Worm (Caenorhabditis elegans): Measurements from ENCODE around the gene T05H10.8.

ce11 chrII:8020580-8021044 is 38.3 kb upstream of the T05H10.8 start:
- TF ChIP-seq tab-1 (GFP tag; IDR thresholded peaks at IDR 0.05) (no peak), klf-2 (GFP tag; conservative IDR thresholded peaks at IDR 0.05) (no peak), flt-1 (GFP tag; IDR thresholded peaks at IDR 0.05) (no peak), med-1 (GFP tag; optimal IDR thresholded peaks at IDR 0.05; ENCODE audit: insufficient read depth) (no peak)
